Worm (Caenorhabditis elegans): ENCODE measurements around the gene Y57G11C.20.
A peak's percentile ranks its signal among the peaks of the same experiment; 100 is the strongest.

Y57G11C.20 gene

ce11 chrIV:14864529-14864928 is 21.4 kb downstream of the Y57G11C.20 start:
- no peak for TF ChIP-seq Y116A8C.19 (tag; optimal IDR thresholded peaks at IDR 0.05; ENCODE audit: borderline replicate concordance)
- TF ChIP-seq lin-39 (tag; optimal IDR thresholded peaks at IDR 0.05), result no peak
- no peak for TF ChIP-seq ceh-90 (tag; optimal IDR thresholded peaks at IDR 0.05)
- TF ChIP-seq jun-1 (tag; optimal IDR thresholded peaks at IDR 0.05), result no peak
- no peak for TF ChIP-seq egl-27 (tag; optimal IDR thresholded peaks at IDR 0.05)
- TF ChIP-seq snpc-4 (tag; optimal IDR thresholded peaks at IDR 0.05), result no peak
- no peak for TF ChIP-seq sox-4 (tag; optimal IDR thresholded peaks at IDR 0.05)
- no peak for TF ChIP-seq nhr-77 (tag; optimal IDR thresholded peaks at IDR 0.05)
- no peak for TF ChIP-seq nhr-76 (tag; optimal IDR thresholded peaks at IDR 0.05)
- no peak for TF ChIP-seq C04F5.9 (tag; optimal IDR thresholded peaks at IDR 0.05)
- no peak for TF ChIP-seq nhr-47 (tag; optimal IDR thresholded peaks at IDR 0.05)
- no peak for TF ChIP-seq ztf-11 (tag; optimal IDR thresholded peaks at IDR 0.05)
- TF ChIP-seq blmp-1 (tag; optimal IDR thresholded peaks at IDR 0.05), result no peak
- TF ChIP-seq nhr-11 (tag; optimal IDR thresholded peaks at IDR 0.05), result no peak
- no peak for TF ChIP-seq pqm-1 (tag; optimal IDR thresholded peaks at IDR 0.05)
- TF ChIP-seq zip-4 (GFP tag; optimal IDR thresholded peaks at IDR 0.05), result no peak
- no peak for TF ChIP-seq ama-1 (optimal IDR thresholded peaks at IDR 0.05)
- TF ChIP-seq skn-1 (tag; optimal IDR thresholded peaks at IDR 0.05), result no peak

DNA sequence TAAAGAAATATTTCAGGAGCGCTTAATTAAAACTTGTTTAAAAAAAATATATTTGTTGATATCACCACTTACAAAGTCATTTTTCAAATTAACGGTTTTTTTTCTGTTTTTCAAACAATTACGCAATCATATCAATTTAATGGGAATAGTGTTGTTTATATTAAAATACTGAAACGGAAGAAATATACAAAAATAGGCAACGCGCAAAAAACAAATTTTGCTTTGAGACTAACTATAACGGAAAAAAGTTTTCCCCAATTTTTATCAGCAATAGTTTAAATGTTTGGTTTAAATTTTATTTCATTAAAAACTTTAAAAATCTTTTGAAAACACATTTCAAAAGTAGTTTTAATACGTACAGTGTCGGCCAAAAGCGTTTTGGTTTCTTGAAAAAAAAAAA is 25.4 kb downstream of the Y57G11C.20 start:
- TF ChIP-seq hlh-4 (tag; optimal IDR thresholded peaks at IDR 0.05) (no peak), fkh-10 (GFP tag; optimal IDR thresholded peaks at IDR 0.05) (no peak), lir-3 (tag; optimal IDR thresholded peaks at IDR 0.05; ENCODE audit: poor library complexity) (no peak), nhr-28 (tag; optimal IDR thresholded peaks at IDR 0.05) (no peak), nhr-237 (tag; optimal IDR thresholded peaks at IDR 0.05) (no peak), tlp-1 (tag; optimal IDR thresholded peaks at IDR 0.05) (no peak), skn-1 (tag; optimal IDR thresholded peaks at IDR 0.05) (no peak), aha-1 (tag; optimal IDR thresholded peaks at IDR 0.05) (no peak), zag-1 (tag; optimal IDR thresholded peaks at IDR 0.05) (no peak), vab-15 (tag; optimal IDR thresholded peaks at IDR 0.05) (no peak), dpl-1 (GFP tag; optimal IDR thresholded peaks at IDR 0.05) (no peak), nhr-20 (tag; optimal IDR thresholded peaks at IDR 0.05) (no peak), hpl-2 (GFP tag; optimal IDR thresholded peaks at IDR 0.05) (no peak), nhr-12 (tag; optimal IDR thresholded peaks at IDR 0.05) (no peak), sox-4 (tag; optimal IDR thresholded peaks at IDR 0.05) (no peak), pax-3 (tag; optimal IDR thresholded peaks at IDR 0.05) (no peak), hlh-17 (GFP tag; optimal IDR thresholded peaks at IDR 0.05; ENCODE audit: borderline replicate concordance) (no peak), sptf-1 (tag; optimal IDR thresholded peaks at IDR 0.05) (no peak)

ce11 chrIV:14869844-14870433 is 26.8 kb downstream of the Y57G11C.20 start:
- TF ChIP-seq elt-3 (tag; optimal IDR thresholded peaks at IDR 0.05) (peak in 5 of 6 experiments; percentile 47 to 90 (median 73)), dsc-1 (tag; optimal IDR thresholded peaks at IDR 0.05) (no peak), nhr-90 (tag; optimal IDR thresholded peaks at IDR 0.05; ENCODE audit: poor library complexity) (peak; percentile 44), blmp-1 (tag; optimal IDR thresholded peaks at IDR 0.05) (peak; percentile 89), sox-4 (tag; optimal IDR thresholded peaks at IDR 0.05) (no peak), nhr-76 (tag; optimal IDR thresholded peaks at IDR 0.05) (no peak), nhr-20 (tag; optimal IDR thresholded peaks at IDR 0.05) (peak; percentile 40), nhr-85 (tag) (peak; percentile 87), egl-13 (tag; optimal IDR thresholded peaks at IDR 0.05) (no peak), sptf-1 (tag; optimal IDR thresholded peaks at IDR 0.05) (no peak), nhr-71 (tag; optimal IDR thresholded peaks at IDR 0.05) (peak; percentile 50), snu-23 (GFP tag; optimal IDR thresholded peaks at IDR 0.05) (peak; percentile 48), tbx-2 (tag; optimal IDR thresholded peaks at IDR 0.05) (peak; percentile 3), grh-1 (GFP tag; IDR thresholded peaks at IDR 0.05) (peak; percentile 90), vab-15 (tag; optimal IDR thresholded peaks at IDR 0.05) (no peak), nhr-19 (GFP tag; conservative IDR thresholded peaks at IDR 0.05) (0 out of 2 replicates have a peak, but pooled peaks have one; percentile 2), lir-3 (tag; optimal IDR thresholded peaks at IDR 0.05; ENCODE audit: poor library complexity) (peak; percentile 12), fkh-4 (tag; optimal IDR thresholded peaks at IDR 0.05; ENCODE audit: borderline replicate concordance) (no peak), lsy-2 (tag; optimal IDR thresholded peaks at IDR 0.05) (peak in 1 of 2 experiments; percentile 52), hpl-2 (GFP tag; optimal IDR thresholded peaks at IDR 0.05) (no peak), egl-27 (tag; optimal IDR thresholded peaks at IDR 0.05) (no peak), mdl-1 (tag; optimal IDR thresholded peaks at IDR 0.05) (peak in 1 of 2 experiments; percentile 22), pag-3 (tag; optimal IDR thresholded peaks at IDR 0.05; ENCODE audit: borderline replicate concordance, insufficient read depth) (peak; percentile 86), xbp-1 (tag; optimal IDR thresholded peaks at IDR 0.05) (no peak)

Measured in whole organism, L1 larva.